Fruit fly (Drosophila melanogaster) whole organism, pupa: ENCODE data around the gene CG16984.

Source experiments
- CG10348 ChIP-seq: fragments of 200-800 bp; sonication (Bioruptor generic); IDR thresholded peaks from 2 replicates; pipeline ENCODE4 v1.3.6; 2022; ENCODE audit warnings: missing biosample characterization, missing genetic modification characterization
- CG12605 ChIP-seq: fragments of 200-800 bp; sonication (Bioruptor generic); IDR thresholded peaks from 2 replicates; pipeline ENCODE4 v1.3.6; 2022; ENCODE audit warnings: missing biosample characterization, missing genetic modification characterization
- CG15710 ChIP-seq: fragments of 200-800 bp; sonication (Bioruptor generic); optimal IDR thresholded peaks from 2 replicates; lab custom pipeline; 2018; ENCODE audit warnings: missing biosample characterization, mild to moderate bottlenecking, missing genetic modification characterization, moderate library complexity
- CG17806 ChIP-seq: fragments of 200-800 bp; sonication (Bioruptor generic); optimal IDR thresholded peaks from 2 replicates; lab custom pipeline; 2018; ENCODE audit warnings: missing biosample characterization, mild to moderate bottlenecking, missing genetic modification characterization, moderate library complexity
- CG34367 ChIP-seq: fragments of 200-800 bp; sonication (Bioruptor generic); optimal IDR thresholded peaks from 2 replicates; lab custom pipeline; 2018; ENCODE audit warnings: missing biosample characterization, mild to moderate bottlenecking, missing genetic modification characterization
- CG8159 ChIP-seq: fragments of 200-800 bp; sonication (Bioruptor generic); optimal IDR thresholded peaks from 3 replicates; lab custom pipeline; 2018; ENCODE audit warnings: missing biosample characterization, mild to moderate bottlenecking, missing genetic modification characterization, moderate library complexity
- CG8301 ChIP-seq: fragments of 200-800 bp; sonication (Bioruptor generic); optimal IDR thresholded peaks from 2 replicates; lab custom pipeline; 2018; ENCODE audit warnings: missing biosample characterization, mild to moderate bottlenecking, missing genetic modification characterization
- EcR ChIP-seq: fragments of 200-800 bp; sonication (Bioruptor generic); optimal IDR thresholded peaks from 3 replicates; lab custom pipeline; 2019; ENCODE audit warnings: missing biosample characterization, missing genetic modification characterization, mild to moderate bottlenecking, moderate library complexity, missing genetic modification reagents
- Pif1A ChIP-seq: fragments of 200-800 bp; sonication (Bioruptor generic); optimal IDR thresholded peaks from 3 replicates; lab custom pipeline; 2016; ENCODE audit warnings: missing biosample characterization, missing genetic modification characterization
- Snoo ChIP-seq: fragments of 200-800 bp; sonication (Bioruptor generic); optimal IDR thresholded peaks from 3 replicates; lab custom pipeline; 2017; ENCODE audit warnings: missing biosample characterization, mild to moderate bottlenecking, missing genetic modification characterization, inconsistent platforms

DNA sequence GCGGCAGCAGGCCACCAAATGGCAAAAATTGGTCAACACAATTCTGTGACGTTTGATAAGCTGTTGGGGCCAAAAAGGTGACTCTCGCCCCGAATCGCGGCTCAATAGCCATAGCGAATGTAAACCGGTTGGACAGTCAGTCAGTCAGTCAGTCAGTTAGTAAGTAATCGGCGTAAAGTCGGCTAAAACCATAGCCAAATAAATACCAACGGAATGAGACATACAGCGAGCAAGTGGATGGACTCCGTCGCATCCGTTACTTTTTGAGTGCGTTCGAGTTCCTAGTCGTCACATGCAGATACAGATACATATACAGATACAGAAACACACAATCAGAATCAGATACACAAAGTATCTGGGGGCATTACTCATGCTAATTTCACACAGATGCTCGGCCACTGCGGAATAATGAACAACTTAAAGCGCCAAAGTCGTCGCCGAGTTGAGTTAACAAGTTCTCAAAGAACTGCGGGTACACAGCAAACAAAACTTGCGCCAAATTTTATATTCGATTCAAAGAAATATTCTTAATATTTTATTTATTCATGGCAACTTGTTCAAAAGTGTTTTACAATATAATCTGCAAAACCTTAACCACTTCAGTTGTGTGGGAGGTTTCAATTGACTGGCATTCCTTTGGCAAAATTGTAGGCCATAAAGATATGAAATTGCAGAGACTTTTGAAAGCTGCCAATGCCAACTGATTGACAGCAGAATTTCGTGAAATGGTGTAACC, 18.3 kb upstream of the CG16984 start:
- TF ChIP-seq Snoo (tag; lab: Kevin White, UChicago): no peak
- TF ChIP-seq CG12605 (GFP tag; lab: Robert Waterston, UW): no peak
- TF ChIP-seq CG10348 (GFP tag; lab: Robert Waterston, UW): no peak
- TF ChIP-seq CG8301: no peak
- no peak for TF ChIP-seq CG15710 (tag; lab: Kevin White, UChicago)
- no peak for TF ChIP-seq CG34367 (tag; lab: Kevin White, UChicago)
- TF ChIP-seq Pif1A (GFP tag; lab: Kevin White, UChicago): no peak
- TF ChIP-seq EcR (GFP tag; lab: Kevin White, UChicago): peak; percentile 8
- no peak for TF ChIP-seq CG17806
- TF ChIP-seq CG8159 (tag; lab: Kevin White, UChicago): no peak
